Worm (Caenorhabditis elegans) whole organism, L4 larva: ENCODE data around the gene ceh-89.

ENCODE experiments used
- F26F4.8 ChIP-seq: fragments of 200-800 bp; sonication (Bioruptor generic); conservative IDR thresholded peaks from 2 replicates; pipeline ENCODE4 v1.3.6; 2022; ENCODE audit warnings: missing genetic modification characterization, missing compliant biosample characterization
- R02D3.7 ChIP-seq: fragments of 150-350 bp; sonication (generic microtip); optimal IDR thresholded peaks from 3 replicates; lab custom pipeline; 2014; ENCODE audit warnings: missing biosample characterization, missing genetic modification characterization
- T26A8.4 ChIP-seq: fragments of 200-800 bp; sonication (Bioruptor generic); IDR thresholded peaks from 2 replicates; pipeline ENCODE4 v1.3.6; 2022; ENCODE audit warnings: missing genetic modification characterization, missing compliant biosample characterization
- aha-1 ChIP-seq: fragments of 150-350 bp; peaks from one replicate; lab custom pipeline; 2014; ENCODE audit warnings: missing biosample characterization, missing genetic modification characterization
- aly-2 ChIP-seq: sonication (generic microtip); optimal IDR thresholded peaks from 2 replicates; lab custom pipeline; 2018; ENCODE audit warnings: missing biosample characterization, missing genetic modification characterization
- attf-4 ChIP-seq: sonication (generic microtip); optimal IDR thresholded peaks from 3 replicates; lab custom pipeline; 2017; ENCODE audit warnings: missing biosample characterization, missing genetic modification characterization
- ceh-28 ChIP-seq: fragments of 150-350 bp; optimal IDR thresholded peaks from 2 replicates; lab custom pipeline; 2014; ENCODE audit warnings: missing biosample characterization, missing genetic modification reagents, missing genetic modification characterization
- ces-1 ChIP-seq: fragments of 150-350 bp; sonication (generic microtip); optimal IDR thresholded peaks from 4 replicates; lab custom pipeline; 2014; ENCODE audit warnings: missing biosample characterization, missing genetic modification reagents, missing genetic modification characterization
- cey-2 ChIP-seq: sonication (generic microtip); optimal IDR thresholded peaks from 3 replicates; lab custom pipeline; 2017; ENCODE audit warnings: missing genetic modification characterization, mild to moderate bottlenecking, missing compliant biosample characterization, antibody characterized with exemption, borderline replicate concordance; ENCODE audit not compliant: insufficient read depth
- daf-16 ChIP-seq, 3 experiments: sonication (generic microtip); optimal IDR thresholded peaks; 2 replicates each; lab custom pipeline; 2016 to 2017; ENCODE audit warnings: missing genetic modification characterization in 3 of 3, missing genetic modification reagents in 3 of 3, mild to moderate bottlenecking in 2 of 3, missing compliant biosample characterization in 2 of 3, missing biosample characterization in 1 of 3, moderate library complexity in 1 of 3
- daf-8 ChIP-seq: fragments of 200-800 bp; sonication (Bioruptor generic); IDR thresholded peaks from 2 replicates; pipeline ENCODE4 v1.3.6; 2022; ENCODE audit warnings: missing genetic modification characterization, missing compliant biosample characterization
- dmd-6 ChIP-seq: fragments of 200-800 bp; sonication (Bioruptor generic); IDR thresholded peaks from 2 replicates; pipeline ENCODE4 v1.3.6; 2022; ENCODE audit warnings: missing genetic modification reagents, missing genetic modification characterization, missing compliant biosample characterization
- dmd-9 ChIP-seq: fragments of 200-800 bp; sonication (Bioruptor generic); IDR thresholded peaks from 2 replicates; pipeline ENCODE4 v1.3.6; 2022; ENCODE audit warnings: missing genetic modification reagents, missing genetic modification characterization, missing compliant biosample characterization
- dpl-1 ChIP-seq: fragments of 150-350 bp; optimal IDR thresholded peaks from 2 replicates; lab custom pipeline; 2014; ENCODE audit warnings: missing biosample characterization, missing genetic modification reagents, missing genetic modification characterization
- dve-1 ChIP-seq: sonication (generic microtip); optimal IDR thresholded peaks from 2 replicates; lab custom pipeline; 2017; ENCODE audit warnings: antibody characterized with exemption, mild to moderate bottlenecking, missing genetic modification characterization, missing compliant biosample characterization; ENCODE audit not compliant: insufficient read depth
- fos-1 ChIP-seq: fragments of 150-350 bp; optimal IDR thresholded peaks from 2 replicates; lab custom pipeline; 2014; ENCODE audit warnings: missing biosample characterization, missing genetic modification characterization
- gei-8 ChIP-seq: fragments of 200-800 bp; sonication (Bioruptor generic); optimal IDR thresholded peaks from 2 replicates; lab custom pipeline; 2018; ENCODE audit warnings: mild to moderate bottlenecking, missing genetic modification characterization, missing compliant biosample characterization
- hlh-11 ChIP-seq: fragments of 200-800 bp; sonication (Bioruptor generic); optimal IDR thresholded peaks from 2 replicates; lab custom pipeline; 2018; ENCODE audit warnings: mild to moderate bottlenecking, missing genetic modification characterization, missing compliant biosample characterization
- hlh-30 ChIP-seq: sonication (generic microtip); optimal IDR thresholded peaks from 2 replicates; lab custom pipeline; 2017; ENCODE audit warnings: antibody characterized with exemption, mild to moderate bottlenecking, missing genetic modification characterization, missing compliant biosample characterization; ENCODE audit not compliant: insufficient read depth
- jun-1 ChIP-seq: fragments of 150-350 bp; optimal IDR thresholded peaks from 2 replicates; lab custom pipeline; 2014; ENCODE audit warnings: missing biosample characterization, missing genetic modification reagents, missing genetic modification characterization
- lin-13 ChIP-seq: fragments of 150-350 bp; optimal IDR thresholded peaks from 2 replicates; lab custom pipeline; 2014; ENCODE audit warnings: missing biosample characterization, missing genetic modification reagents, missing genetic modification characterization
- lir-3 ChIP-seq: sonication (generic microtip); optimal IDR thresholded peaks from 2 replicates; lab custom pipeline; 2016; ENCODE audit warnings: mild to moderate bottlenecking, missing genetic modification characterization, missing compliant biosample characterization
- lsy-2 ChIP-seq, 2 experiments: fragments of 150-350 bp in 1 of 2; sonication (generic microtip) in 1 of 2; optimal IDR thresholded peaks; 2 replicates each; lab custom pipeline; 2014 to 2017; ENCODE audit warnings: missing biosample characterization in 2 of 2, missing genetic modification characterization in 2 of 2
- mdt-29 ChIP-seq: fragments of 200-800 bp; sonication (Bioruptor generic); IDR thresholded peaks from 2 replicates; pipeline ENCODE4 v1.3.6; 2022; ENCODE audit warnings: missing genetic modification reagents, missing genetic modification characterization, missing compliant biosample characterization
- nhr-11 ChIP-seq: fragments of 150-350 bp; optimal IDR thresholded peaks from 2 replicates; lab custom pipeline; 2014; ENCODE audit warnings: missing biosample characterization, missing genetic modification characterization
- nhr-28 ChIP-seq: fragments of 150-350 bp; optimal IDR thresholded peaks from 2 replicates; lab custom pipeline; 2014; ENCODE audit warnings: missing biosample characterization, missing genetic modification characterization
- nhr-41 ChIP-seq: fragments of 200-800 bp; sonication (Bioruptor generic); IDR thresholded peaks from 2 replicates; pipeline ENCODE4 v1.3.6; 2022; ENCODE audit warnings: missing genetic modification reagents, missing genetic modification characterization, missing compliant biosample characterization
- php-3 ChIP-seq: fragments of 200-800 bp; sonication (Bioruptor generic); IDR thresholded peaks from 2 replicates; pipeline ENCODE4 v1.3.6; 2022; ENCODE audit warnings: missing genetic modification reagents, missing genetic modification characterization, missing compliant biosample characterization
- pqm-1 ChIP-seq: sonication (generic microtip); optimal IDR thresholded peaks from 2 replicates; lab custom pipeline; 2017; ENCODE audit warnings: missing biosample characterization, missing genetic modification characterization
- saeg-2 ChIP-seq: fragments of 200-800 bp; sonication (Bioruptor generic); IDR thresholded peaks from 2 replicates; pipeline ENCODE4 v1.3.6; 2022; ENCODE audit warnings: missing genetic modification reagents, missing genetic modification characterization, missing compliant biosample characterization
- sdz-12 ChIP-seq: fragments of 200-800 bp; sonication (Bioruptor generic); optimal IDR thresholded peaks from 2 replicates; lab custom pipeline; 2018; ENCODE audit warnings: mild to moderate bottlenecking, missing genetic modification characterization, missing compliant biosample characterization
- tag-97 ChIP-seq: fragments of 200-800 bp; sonication (Bioruptor generic); IDR thresholded peaks from 2 replicates; pipeline ENCODE4 v1.3.6; 2022; ENCODE audit warnings: missing genetic modification characterization, missing compliant biosample characterization
- unc-62 ChIP-seq, 3 experiments: fragments of 150-350 bp in 1 of 3; sonication (generic microtip); optimal IDR thresholded peaks in 2 of 3; peaks in 1 of 3; 1 replicate in 1 of 3; 2 replicates in 2 of 3; lab custom pipeline; 2014 to 2017; ENCODE audit warnings: missing biosample characterization in 3 of 3, missing genetic modification characterization in 3 of 3, missing genetic modification reagents in 3 of 3, missing genotype in 1 of 3
- vab-7 ChIP-seq: fragments of 200-800 bp; sonication (Bioruptor generic); IDR thresholded peaks from 2 replicates; pipeline ENCODE4 v1.3.6; 2022; ENCODE audit warnings: missing genetic modification reagents, missing genetic modification characterization, missing compliant biosample characterization
- zfp-3 ChIP-seq: fragments of 200-800 bp; sonication (Bioruptor generic); conservative IDR thresholded peaks from 2 replicates; pipeline ENCODE4 v1.3.6; 2022; ENCODE audit warnings: missing genetic modification reagents, missing genetic modification characterization, missing compliant biosample characterization
- zip-11 ChIP-seq: fragments of 200-800 bp; sonication (Bioruptor generic); IDR thresholded peaks from 2 replicates; pipeline ENCODE4 v1.3.6; 2022; ENCODE audit warnings: missing genetic modification characterization, missing compliant biosample characterization
- zip-2 ChIP-seq: fragments of 150-350 bp; optimal IDR thresholded peaks from 2 replicates; lab custom pipeline; 2014; ENCODE audit warnings: missing biosample characterization, missing genetic modification characterization
- ztf-11 ChIP-seq: fragments of 150-350 bp; optimal IDR thresholded peaks from 2 replicates; lab custom pipeline; 2014; ENCODE audit warnings: missing biosample characterization, missing genetic modification characterization

Gene ceh-89

DNA sequence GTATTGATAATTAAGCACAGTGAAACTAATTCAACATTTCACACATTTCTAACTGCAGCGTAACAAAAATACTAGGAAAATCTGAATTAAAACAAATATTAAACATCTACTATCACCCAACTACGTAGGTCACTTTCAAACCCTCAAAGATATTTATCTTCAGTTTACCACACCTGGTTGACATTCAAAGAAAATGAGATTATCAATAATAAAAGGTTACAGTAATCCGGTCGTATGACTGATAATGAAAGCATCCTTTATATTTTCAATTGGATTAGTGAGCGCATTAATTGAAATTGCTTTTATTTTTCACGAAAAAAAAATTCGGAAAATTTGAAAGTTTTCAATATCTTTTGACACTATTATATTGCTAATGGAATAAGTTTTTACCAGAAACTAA, 40.8 kb downstream of the ceh-89 start:
- TF ChIP-seq dpl-1 (GFP tag; lab: Kevin White, UChicago) (no peak), ztf-11 (no peak), fos-1 (tag; lab: Kevin White, UChicago) (no peak), php-3 (GFP tag; lab: Robert Waterston, UW) (no peak), lir-3 (tag; lab: Kevin White, UChicago) (no peak), aha-1 (tag; lab: Kevin White, UChicago) (no peak), zfp-3 (GFP tag; lab: Robert Waterston, UW) (no peak), dve-1 (tag; lab: Kevin White, UChicago) (no peak), ceh-28 (tag; lab: Kevin White, UChicago) (no peak), gei-8 (GFP tag; lab: Kevin White, UChicago) (no peak), F26F4.8 (no peak), lin-13 (GFP tag; lab: Kevin White, UChicago) (no peak), jun-1 (tag; lab: Kevin White, UChicago) (no peak), tag-97 (GFP tag; lab: Robert Waterston, UW) (no peak), saeg-2 (no peak), nhr-41 (GFP tag; lab: Robert Waterston, UW) (no peak), zip-2 (tag; lab: Kevin White, UChicago) (no peak), dmd-6 (GFP tag; lab: Robert Waterston, UW) (no peak), hlh-11 (tag; lab: Kevin White, UChicago) (no peak), daf-8 (no peak)

DNA sequence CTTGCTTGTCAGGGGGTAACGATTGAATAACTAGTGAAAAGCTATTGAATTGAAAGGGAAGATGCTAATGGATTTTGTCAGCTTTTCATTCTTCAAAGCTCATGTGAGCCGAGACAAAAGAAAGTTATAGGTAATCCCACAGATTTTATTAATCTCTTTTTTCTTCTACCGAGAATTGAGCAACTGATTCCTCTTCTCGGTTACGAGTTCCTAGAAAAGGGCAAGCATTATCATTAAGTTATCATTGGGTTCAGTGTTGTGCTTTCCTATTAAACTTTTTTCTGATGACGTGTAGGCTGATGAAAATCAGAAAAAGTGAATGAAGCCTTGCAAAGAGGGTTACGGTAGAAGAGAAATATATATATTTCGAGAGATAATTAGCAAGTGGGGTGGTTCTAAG, 43.9 kb downstream of the ceh-89 start:
- TF ChIP-seq zip-11 (GFP tag; lab: Robert Waterston, UW), result no peak
- TF ChIP-seq aly-2 (tag; lab: Kevin White, UChicago), result no peak
- TF ChIP-seq dmd-9, result no peak
- TF ChIP-seq cey-2 (tag; lab: Kevin White, UChicago), result no peak
- no peak for TF ChIP-seq R02D3.7
- no peak for TF ChIP-seq pqm-1 (tag; lab: Kevin White, UChicago)
- TF ChIP-seq ces-1, result no peak
- no peak for TF ChIP-seq aha-1 (tag; lab: Kevin White, UChicago)
- no peak for TF ChIP-seq sdz-12 (GFP tag; lab: Kevin White, UChicago)
- no peak for TF ChIP-seq hlh-30 (tag; lab: Kevin White, UChicago)
- TF ChIP-seq attf-4, result no peak
- no peak for TF ChIP-seq gei-8 (GFP tag; lab: Kevin White, UChicago)

DNA sequence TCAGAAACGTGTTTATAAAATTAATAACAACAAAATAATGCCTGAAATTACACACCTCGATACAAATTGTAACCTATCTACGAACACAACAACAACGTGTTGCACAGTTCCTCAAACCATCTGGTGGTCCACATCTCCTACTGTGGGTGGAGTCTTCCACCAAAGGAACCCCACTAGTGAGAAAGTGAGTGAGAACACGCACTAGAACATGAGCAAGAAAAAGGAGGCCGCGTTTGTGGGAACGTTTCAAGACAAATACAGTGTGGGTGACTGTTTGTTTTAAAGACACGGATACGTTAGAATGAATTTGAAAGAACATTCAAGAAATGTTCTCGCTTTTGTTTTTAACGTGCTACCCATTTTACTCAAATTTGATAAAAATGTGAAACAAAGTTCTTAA, 44.7 kb downstream of the ceh-89 start, which contains the start of gene ceh-36:
Gene ceh-36, minus strand, starts transcription at position 101 of the 400 bp plus-strand sequence.
- TF ChIP-seq nhr-11 (tag; lab: Kevin White, UChicago) (no peak), aha-1 (tag; lab: Kevin White, UChicago) (peak; percentile 80)
- TF ChIP-seq, all 104 proteins: peak for 1

DNA sequence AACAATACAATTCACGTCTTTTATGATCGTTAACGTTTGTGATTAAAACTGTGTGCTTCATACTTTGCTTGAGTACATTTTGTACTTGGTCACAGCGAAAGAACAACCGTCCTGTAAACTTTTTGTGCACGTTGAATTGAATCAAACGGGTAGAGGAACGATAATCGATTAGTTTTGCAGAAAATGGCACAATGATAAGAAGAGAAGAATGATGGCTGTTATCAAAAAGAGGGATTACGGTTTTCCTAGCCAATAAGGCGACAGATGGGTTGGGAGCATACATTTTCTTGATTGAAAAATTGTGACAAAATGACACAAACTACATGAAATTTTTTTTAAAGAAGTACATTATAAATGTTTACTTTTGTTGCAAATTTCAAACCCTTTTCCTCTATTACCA, 52.5 kb downstream of the ceh-89 start:
- TF ChIP-seq daf-16 (GFP tag; optimal IDR thresholded peaks at IDR 0.05; lab: Kevin White, UChicago) (no peak), daf-16 (tag; optimal IDR thresholded peaks at IDR 0.05; lab: Kevin White, UChicago) (peak; percentile 14), mdt-29 (GFP tag; lab: Robert Waterston, UW) (no peak), lsy-2 (tag; optimal IDR thresholded peaks at IDR 0.05; lab: Kevin White, UChicago) (no peak), dmd-6 (GFP tag; lab: Robert Waterston, UW) (peak; percentile 44; the same call in 1 of the 2 replicates), vab-7 (no peak), pqm-1 (tag; lab: Kevin White, UChicago) (peak; percentile 77), unc-62 (GFP tag; optimal IDR thresholded peaks at IDR 0.05 in 1 of 2; lab: Kevin White, UChicago) (peak in 1 of 2 experiments; percentile 96), unc-62 (tag; optimal IDR thresholded peaks at IDR 0.05; lab: Kevin White, UChicago) (no peak), T26A8.4 (no peak), nhr-28 (tag; lab: Kevin White, UChicago) (peak; percentile 47)
